Fruit fly (Drosophila melanogaster): Measurements from ENCODE around the gene CG11162.

The CG11162 gene

DNA sequence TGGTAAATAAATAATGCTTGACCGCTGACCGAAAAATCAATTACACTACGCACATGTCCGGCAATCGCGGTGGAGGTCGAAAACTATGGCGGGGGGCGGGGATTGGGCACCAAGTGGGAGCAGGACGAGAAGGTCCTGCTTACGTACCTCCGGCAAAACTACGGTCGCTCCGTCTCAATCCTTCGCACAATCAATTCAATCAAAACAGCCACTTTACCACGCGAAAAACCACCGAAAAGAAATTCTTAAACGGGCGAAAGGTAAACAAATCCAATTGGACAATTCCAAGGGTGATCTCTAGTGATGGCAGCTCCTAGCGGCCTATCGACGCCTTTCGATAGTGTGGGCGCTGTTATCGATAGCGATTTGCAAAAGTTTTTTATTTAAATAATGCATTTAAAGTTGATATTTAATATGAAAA is 41.3 kb downstream of the CG11162 start, which contains the start of gene Nadsyn:
Gene Nadsyn (minus strand): TSS at position 304 of the 421 bp plus-strand sequence.
- TF ChIP-seq noc (tag; optimal IDR thresholded peaks at IDR 0.05): no peak

DNA sequence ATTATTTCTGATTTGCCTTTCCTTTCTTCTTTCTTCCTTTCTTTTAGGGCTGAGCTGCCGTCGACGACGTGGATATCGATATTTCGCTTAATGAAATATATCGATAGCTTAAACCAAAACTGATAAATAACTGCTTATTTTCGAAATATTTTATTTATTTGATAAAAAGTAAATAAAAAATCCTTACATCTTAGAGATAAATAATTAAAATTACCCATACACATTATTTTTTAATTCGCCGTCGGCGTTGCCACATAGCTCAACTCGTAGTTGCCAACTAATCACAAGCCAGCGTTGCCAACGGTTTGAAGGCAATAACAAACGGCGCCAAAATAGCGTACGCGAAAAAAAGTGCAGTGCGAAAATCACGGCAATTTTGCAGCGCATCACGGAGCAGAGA is 45.2 kb downstream of the CG11162 start, which contains the start of the genes Mrgn1 and mus101:
Gene Mrgn1 (minus strand): TSS at position 44 of the 400 bp plus-strand sequence.
Gene mus101 (plus strand): TSS at position 313 of the 400 bp plus-strand sequence.
- TF ChIP-seq noc (tag; optimal IDR thresholded peaks at IDR 0.05): no peak
